Worm (Caenorhabditis elegans) whole organism, late embryonic: ENCODE results near the gene srw-135.

ENCODE experiments used
- ama-1 ChIP-seq: fragments of 150-350 bp; optimal IDR thresholded peaks from 2 replicates; lab custom pipeline; 2014
- ceh-14 ChIP-seq: sonication (generic microtip); optimal IDR thresholded peaks from 2 replicates; lab custom pipeline; 2016; ENCODE audit warnings: missing genotype, missing genetic modification characterization, missing compliant biosample characterization

DNA sequence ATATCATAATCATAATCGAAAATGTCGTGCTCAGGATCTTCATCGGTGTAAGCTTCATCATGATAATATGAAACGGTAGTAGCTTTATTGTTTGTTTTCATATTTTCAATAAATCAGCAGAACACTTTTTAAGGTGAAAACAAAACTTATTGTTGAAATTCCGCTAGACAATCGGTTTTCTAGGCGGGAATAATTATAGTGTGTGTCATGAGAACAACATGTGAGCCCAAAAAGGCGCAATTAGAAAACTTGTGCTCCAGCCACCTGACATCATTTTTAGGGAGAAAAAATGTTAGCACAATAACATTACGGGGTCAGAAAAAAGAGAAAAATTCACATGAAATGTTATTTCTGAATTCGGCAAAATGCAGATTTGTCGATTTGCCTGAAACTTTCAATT, 22.9 kb upstream of the srw-135 start, which contains the start of gene srw-8:
- TF ChIP-seq ceh-14 (tag; lab: Kevin White, UChicago) (no peak), ama-1 (lab: Kevin White, UChicago) (no peak)
